Fruit fly (Drosophila melanogaster): ENCODE results near the gene Gld2.

Gld2 gene

dm6 chr3R:22182939-22183338, 28.7 kb upstream of the Gld2 start:
- TF ChIP-seq CG8301 (tag; optimal IDR thresholded peaks at IDR 0.05) (no peak), CG13204 (GFP tag; optimal IDR thresholded peaks at IDR 0.05) (no peak), Pif1B (GFP tag; optimal IDR thresholded peaks at IDR 0.05) (no peak), EcR (GFP tag; optimal IDR thresholded peaks at IDR 0.05) (peak; percentile 1), D1 (tag; optimal IDR thresholded peaks at IDR 0.05) (no peak), CG8159 (tag; optimal IDR thresholded peaks at IDR 0.05) (no peak)

dm6 chr3R:22184077-22184476, 27.5 kb upstream of the Gld2 start:
- peak; percentile 76 for TF ChIP-seq CG17806 (tag; optimal IDR thresholded peaks at IDR 0.05)
- peak; percentile 41 for TF ChIP-seq CG13204 (GFP tag; optimal IDR thresholded peaks at IDR 0.05)
- peak; percentile 56 for TF ChIP-seq CG14655 (GFP tag; optimal IDR thresholded peaks at IDR 0.05)
- TF ChIP-seq fd96Ca (GFP tag; IDR thresholded peaks at IDR 0.05): no peak
- peak; percentile 84 for TF ChIP-seq CG8159 (tag; optimal IDR thresholded peaks at IDR 0.05)
- no peak for TF ChIP-seq D1 (tag; optimal IDR thresholded peaks at IDR 0.05)
- TF ChIP-seq CG34367 (tag; optimal IDR thresholded peaks at IDR 0.05): peak; percentile 64
- TF ChIP-seq Pif1A (GFP tag; optimal IDR thresholded peaks at IDR 0.05): peak; percentile 59
- TF ChIP-seq rn (GFP tag; IDR thresholded peaks at IDR 0.05): no peak
- peak; percentile 19 for TF ChIP-seq Snoo (tag; optimal IDR thresholded peaks at IDR 0.05)
- peak; percentile 77 for TF ChIP-seq CG9948 (tag; optimal IDR thresholded peaks at IDR 0.05)
- TF ChIP-seq CG10348 (GFP tag; IDR thresholded peaks at IDR 0.05): no peak
- TF ChIP-seq gl (tag; optimal IDR thresholded peaks at IDR 0.05): peak; percentile 42
- TF ChIP-seq CG12605 (GFP tag; IDR thresholded peaks at IDR 0.05): no peak
- TF ChIP-seq CG4496 (GFP tag; IDR thresholded peaks at IDR 0.05): peak; percentile 15; the same call in 1 of the 3 replicates
- peak; percentile 75 for TF ChIP-seq CG15710 (tag; optimal IDR thresholded peaks at IDR 0.05)
- TF ChIP-seq EcR (GFP tag; optimal IDR thresholded peaks at IDR 0.05): peak; percentile 67
- peak; percentile 43 for TF ChIP-seq CG8301 (tag; optimal IDR thresholded peaks at IDR 0.05)
- peak; percentile 11 for TF ChIP-seq Pif1B (GFP tag; optimal IDR thresholded peaks at IDR 0.05)
- TF ChIP-seq CG32121 (GFP tag; IDR thresholded peaks at IDR 0.05): no peak
- TF ChIP-seq Ets98B (GFP tag; IDR thresholded peaks at IDR 0.05): no peak

dm6 chr3R:22185676-22186075, 25.9 kb upstream of the Gld2 start:
- peak; percentile 81 for TF ChIP-seq CG8159 (tag; optimal IDR thresholded peaks at IDR 0.05)
- peak; percentile 75 for TF ChIP-seq Pif1A (GFP tag; optimal IDR thresholded peaks at IDR 0.05)
- TF ChIP-seq CG32121 (GFP tag; IDR thresholded peaks at IDR 0.05): peak; percentile 48; the same call in 1 of the 2 replicates
- TF ChIP-seq D1 (tag; optimal IDR thresholded peaks at IDR 0.05): peak; percentile 55
- peak; percentile 48 for TF ChIP-seq gl (tag; optimal IDR thresholded peaks at IDR 0.05)
- TF ChIP-seq CG14655 (GFP tag; optimal IDR thresholded peaks at IDR 0.05): peak; percentile 63
- peak; percentile 62 for TF ChIP-seq Ets98B (GFP tag; IDR thresholded peaks at IDR 0.05)
- TF ChIP-seq CG4496 (GFP tag; IDR thresholded peaks at IDR 0.05): peak; percentile 82
- no peak for TF ChIP-seq EcR (GFP tag; optimal IDR thresholded peaks at IDR 0.05)
- TF ChIP-seq Pif1B (GFP tag; optimal IDR thresholded peaks at IDR 0.05): peak; percentile 75
- peak; percentile 80 for TF ChIP-seq CG34367 (tag; optimal IDR thresholded peaks at IDR 0.05)
- TF ChIP-seq CG17806 (tag; optimal IDR thresholded peaks at IDR 0.05): peak; percentile 81
- TF ChIP-seq rn (GFP tag; IDR thresholded peaks at IDR 0.05): 0 out of 2 replicates have a peak, but pooled peaks have one; percentile 28
- TF ChIP-seq CG10348 (GFP tag; IDR thresholded peaks at IDR 0.05): no peak
- peak; percentile 79 for TF ChIP-seq CG9948 (tag; optimal IDR thresholded peaks at IDR 0.05)
- no peak for TF ChIP-seq CG13204 (GFP tag; optimal IDR thresholded peaks at IDR 0.05)
- peak; percentile 73 for TF ChIP-seq CG15710 (tag; optimal IDR thresholded peaks at IDR 0.05)
- TF ChIP-seq fd96Ca (GFP tag; IDR thresholded peaks at IDR 0.05): peak; percentile 63; the same call in 1 of the 3 replicates
- TF ChIP-seq CG8301 (tag; optimal IDR thresholded peaks at IDR 0.05): peak; percentile 64
- TF ChIP-seq CG12605 (GFP tag; IDR thresholded peaks at IDR 0.05): peak; percentile 39; the same call in 1 of the 2 replicates
- TF ChIP-seq Snoo (tag; optimal IDR thresholded peaks at IDR 0.05): peak; percentile 26

- no peak for TF ChIP-seq fd96Ca (GFP tag; IDR thresholded peaks at IDR 0.05)
- peak; percentile 16 for TF ChIP-seq CG8159 (tag; optimal IDR thresholded peaks at IDR 0.05)
- peak; percentile 32 for TF ChIP-seq CG14655 (GFP tag; optimal IDR thresholded peaks at IDR 0.05)
Measured at dm6 chr3R:22187852-22188251, 23.8 kb upstream of the Gld2 start.

dm6 chr3R:22193517-22193916, 18.1 kb upstream of the Gld2 start:
- no peak for TF ChIP-seq CG10348 (GFP tag; IDR thresholded peaks at IDR 0.05)
- 0 out of 2 replicates have a peak, but pooled peaks have one; percentile 24 for TF ChIP-seq CG12605 (GFP tag; IDR thresholded peaks at IDR 0.05)
- no peak for TF ChIP-seq rn (GFP tag; IDR thresholded peaks at IDR 0.05)
- TF ChIP-seq CG9948 (tag; optimal IDR thresholded peaks at IDR 0.05): peak; percentile 70
- TF ChIP-seq CG34367 (tag; optimal IDR thresholded peaks at IDR 0.05): peak; percentile 74
- peak; percentile 81 for TF ChIP-seq CG17806 (tag; optimal IDR thresholded peaks at IDR 0.05)
- peak; percentile 85 for TF ChIP-seq Snoo (tag; optimal IDR thresholded peaks at IDR 0.05)
- TF ChIP-seq Ets98B (GFP tag; IDR thresholded peaks at IDR 0.05): no peak
- peak; percentile 9 for TF ChIP-seq CG13204 (GFP tag; optimal IDR thresholded peaks at IDR 0.05)
- TF ChIP-seq EcR (GFP tag; optimal IDR thresholded peaks at IDR 0.05): no peak
- TF ChIP-seq fd96Ca (GFP tag; IDR thresholded peaks at IDR 0.05): no peak
- peak; percentile 42 for TF ChIP-seq gl (tag; optimal IDR thresholded peaks at IDR 0.05)
- peak; percentile 75 for TF ChIP-seq Pif1B (GFP tag; optimal IDR thresholded peaks at IDR 0.05)
- peak; percentile 85 for TF ChIP-seq CG15710 (tag; optimal IDR thresholded peaks at IDR 0.05)
- peak; percentile 34 for TF ChIP-seq D1 (tag; optimal IDR thresholded peaks at IDR 0.05)
- TF ChIP-seq Pif1A (GFP tag; optimal IDR thresholded peaks at IDR 0.05): peak; percentile 79
- TF ChIP-seq CG4496 (GFP tag; IDR thresholded peaks at IDR 0.05): peak; percentile 33; the same call in 1 of the 3 replicates
- TF ChIP-seq CG8159 (tag; optimal IDR thresholded peaks at IDR 0.05): peak; percentile 88
- peak; percentile 35 for TF ChIP-seq CG14655 (GFP tag; optimal IDR thresholded peaks at IDR 0.05)
- peak; percentile 2 for TF ChIP-seq CG8301 (tag; optimal IDR thresholded peaks at IDR 0.05)
- TF ChIP-seq CG32121 (GFP tag; IDR thresholded peaks at IDR 0.05): no peak
